Fruit fly (Drosophila melanogaster): ENCODE data around the gene stwl.
A peak's percentile ranks its signal among the peaks of the same experiment; 100 is the strongest.

stwl gene

dm6 chr3L:14409419-14410145 lies at the start of gene stwl:
TSS of gene stwl (minus strand) at chr3L:14409939.
- no peak for TF ChIP-seq CG17801 (GFP tag; optimal IDR thresholded peaks at IDR 0.05; ENCODE audit: partially characterized antibody)

- no peak for TF ChIP-seq CG17801 (GFP tag; optimal IDR thresholded peaks at IDR 0.05; ENCODE audit: partially characterized antibody)
Measured at dm6 chr3L:14456898-14457297, 47.2 kb upstream of the stwl start.

- TF ChIP-seq CG17801 (GFP tag; optimal IDR thresholded peaks at IDR 0.05; ENCODE audit: partially characterized antibody): no peak
Measured at dm6 chr3L:14455968-14456678, 46.4 kb upstream of the stwl start.

dm6 chr3L:14454716-14455115 lies 45.0 kb upstream of the stwl start:
- no peak for TF ChIP-seq CG17801 (GFP tag; optimal IDR thresholded peaks at IDR 0.05; ENCODE audit: partially characterized antibody)

- no peak for TF ChIP-seq CG17801 (GFP tag; optimal IDR thresholded peaks at IDR 0.05; ENCODE audit: partially characterized antibody)
Measured at dm6 chr3L:14453260-14453590, 43.5 kb upstream of the stwl start.

- no peak for TF ChIP-seq CG17801 (GFP tag; optimal IDR thresholded peaks at IDR 0.05; ENCODE audit: partially characterized antibody)
Measured at dm6 chr3L:14452419-14453259, 42.9 kb upstream of the stwl start.

dm6 chr3L:14451534-14451933 lies 41.8 kb upstream of the stwl start:
- TF ChIP-seq CG17801 (GFP tag; optimal IDR thresholded peaks at IDR 0.05; ENCODE audit: partially characterized antibody): no peak

dm6 chr3L:14450347-14450926 lies 40.7 kb upstream of the stwl start:
- no peak for TF ChIP-seq CG17801 (GFP tag; optimal IDR thresholded peaks at IDR 0.05; ENCODE audit: partially characterized antibody)

- TF ChIP-seq CG17801 (GFP tag; optimal IDR thresholded peaks at IDR 0.05; ENCODE audit: partially characterized antibody): peak; percentile 49
Measured at dm6 chr3L:14448321-14449043, 38.7 kb upstream of the stwl start.

dm6 chr3L:14447374-14447773 lies 37.6 kb upstream of the stwl start:
- TF ChIP-seq CG17801 (GFP tag; optimal IDR thresholded peaks at IDR 0.05; ENCODE audit: partially characterized antibody): no peak

dm6 chr3L:14446874-14447273 lies 37.1 kb upstream of the stwl start:
- TF ChIP-seq CG17801 (GFP tag; optimal IDR thresholded peaks at IDR 0.05; ENCODE audit: partially characterized antibody): no peak

dm6 chr3L:14440592-14440991 lies 30.9 kb upstream of the stwl start:
- no peak for TF ChIP-seq CG17801 (GFP tag; optimal IDR thresholded peaks at IDR 0.05; ENCODE audit: partially characterized antibody)

dm6 chr3L:14432252-14432651 lies 22.5 kb upstream of the stwl start:
- no peak for TF ChIP-seq CG17801 (GFP tag; optimal IDR thresholded peaks at IDR 0.05; ENCODE audit: partially characterized antibody)

dm6 chr3L:14428958-14429357 lies 19.2 kb upstream of the stwl start:
- no peak for TF ChIP-seq CG17801 (GFP tag; optimal IDR thresholded peaks at IDR 0.05; ENCODE audit: partially characterized antibody)

- peak; percentile 89 for TF ChIP-seq CG17801 (GFP tag; optimal IDR thresholded peaks at IDR 0.05; ENCODE audit: partially characterized antibody)
Measured at dm6 chr3L:14427292-14427729, 17.6 kb upstream of the stwl start.

Data from ovary, adult (tissue).